Worm (Caenorhabditis elegans) whole organism, L1 larva: Measurements from ENCODE around the gene Y43B11AR.1.
A peak's percentile ranks its signal among the peaks of the same experiment; 100 is the strongest.

Source experiments
- C04F5.9 ChIP-seq: sonication (generic microtip); optimal IDR thresholded peaks from 2 replicates; lab custom pipeline; 2016; ENCODE audit warnings: missing genetic modification characterization, missing compliant biosample characterization
- C16A3.4 ChIP-seq: fragments of 150-350 bp; optimal IDR thresholded peaks from 2 replicates; lab custom pipeline; 2014; ENCODE audit warnings: missing biosample characterization, missing genetic modification characterization
- C34B4.2 ChIP-seq: sonication (generic microtip); optimal IDR thresholded peaks from 2 replicates; lab custom pipeline; 2017; ENCODE audit warnings: mild to moderate bottlenecking, missing genetic modification characterization, missing compliant biosample characterization
- F16B12.6 ChIP-seq: fragments of 150-350 bp; optimal IDR thresholded peaks from 2 replicates; lab custom pipeline; 2014; ENCODE audit warnings: missing biosample characterization, missing genetic modification characterization
- aha-1 ChIP-seq: fragments of 150-350 bp; optimal IDR thresholded peaks from 2 replicates; lab custom pipeline; 2014; ENCODE audit warnings: missing biosample characterization, missing genetic modification characterization
- alr-1 ChIP-seq: fragments of 200-800 bp; sonication (Bioruptor generic); optimal IDR thresholded peaks from 2 replicates; lab custom pipeline; 2018; ENCODE audit warnings: borderline replicate concordance, mild to moderate bottlenecking, missing genetic modification characterization, missing compliant biosample characterization
- aly-2 ChIP-seq: fragments of 150-350 bp; optimal IDR thresholded peaks from 2 replicates; lab custom pipeline; 2014; ENCODE audit warnings: missing biosample characterization, missing genetic modification characterization
- ama-1 ChIP-seq: fragments of 150-350 bp; optimal IDR thresholded peaks from 2 replicates; lab custom pipeline; 2014
- ceh-8 ChIP-seq: fragments of 200-800 bp; sonication (Bioruptor generic); optimal IDR thresholded peaks from 2 replicates; lab custom pipeline; 2018; ENCODE audit warnings: mild to moderate bottlenecking, missing genetic modification characterization, moderate library complexity, missing compliant biosample characterization
- ceh-82 ChIP-seq, 3 experiments: fragments of 150-350 bp in 1 of 3; sonication (generic microtip) in 2 of 3; optimal IDR thresholded peaks; 2 replicates each; lab custom pipeline; 2014 to 2017; ENCODE audit warnings: missing biosample characterization in 3 of 3, missing genetic modification characterization in 3 of 3
- ceh-88 ChIP-seq: fragments of 200-800 bp; sonication (Bioruptor generic); IDR thresholded peaks from 2 replicates; pipeline ENCODE4 v1.3.6; 2022; ENCODE audit warnings: missing genetic modification characterization, missing compliant biosample characterization
- ceh-90 ChIP-seq: sonication (generic microtip); optimal IDR thresholded peaks from 2 replicates; lab custom pipeline; 2016; ENCODE audit warnings: missing genetic modification characterization, missing compliant biosample characterization
- ces-1 ChIP-seq: fragments of 150-350 bp; optimal IDR thresholded peaks from 2 replicates; lab custom pipeline; 2014; ENCODE audit warnings: missing biosample characterization, missing genetic modification reagents, missing genetic modification characterization
- dsc-1 ChIP-seq: sonication (generic microtip); optimal IDR thresholded peaks from 2 replicates; lab custom pipeline; 2016; ENCODE audit warnings: mild to moderate bottlenecking, missing genetic modification characterization, missing compliant biosample characterization
- efl-1 ChIP-seq, 4 experiments: fragments of 150-350 bp; optimal IDR thresholded peaks in 3 of 4; peaks in 1 of 4; 1 replicate in 1 of 4; 2 replicates in 3 of 4; lab custom pipeline; 2014; ENCODE audit warnings: missing biosample characterization in 2 of 4, missing genetic modification characterization in 2 of 4, missing genetic modification reagents in 2 of 4
- efl-3 ChIP-seq: fragments of 200-800 bp; sonication (Bioruptor generic); optimal IDR thresholded peaks from 2 replicates; lab custom pipeline; 2018; ENCODE audit warnings: mild to moderate bottlenecking, missing genetic modification characterization, missing compliant biosample characterization
- egl-13 ChIP-seq: sonication (generic microtip); optimal IDR thresholded peaks from 2 replicates; lab custom pipeline; 2016; ENCODE audit warnings: missing genotype, missing genetic modification reagents, missing genetic modification characterization, missing compliant biosample characterization
- egl-27 ChIP-seq, 2 experiments: fragments of 150-350 bp in 1 of 2; sonication (generic microtip); optimal IDR thresholded peaks; 3 replicates each; lab custom pipeline; 2017 to 2018; ENCODE audit warnings: missing biosample characterization in 2 of 2, missing genetic modification characterization in 2 of 2, missing genetic modification reagents in 2 of 2
- elt-2 ChIP-seq: sonication (generic microtip); optimal IDR thresholded peaks from 2 replicates; lab custom pipeline; 2016; ENCODE audit warnings: missing genetic modification characterization, mild to moderate bottlenecking, inconsistent platforms, missing compliant biosample characterization, missing genetic modification reagents
- elt-3 ChIP-seq, 6 experiments: fragments of 150-350 bp in 1 of 6; sonication (generic microtip); optimal IDR thresholded peaks; 2 replicates each; lab custom pipeline; 2017 to 2018; ENCODE audit warnings: missing biosample characterization in 6 of 6, missing genetic modification characterization in 6 of 6, inconsistent platforms in 1 of 6
- ets-5 ChIP-seq: fragments of 200-800 bp; sonication (Bioruptor generic); IDR thresholded peaks from 2 replicates; pipeline ENCODE4 v1.3.6; 2022; ENCODE audit warnings: missing genetic modification characterization, missing compliant biosample characterization
- fkh-8 ChIP-seq: sonication (generic microtip); optimal IDR thresholded peaks from 2 replicates; lab custom pipeline; 2016; ENCODE audit warnings: mild to moderate bottlenecking, missing genetic modification characterization, missing compliant biosample characterization
- hlh-17 ChIP-seq: fragments of 200-800 bp; sonication (Bioruptor generic); optimal IDR thresholded peaks from 2 replicates; lab custom pipeline; 2018; ENCODE audit warnings: missing genetic modification characterization, mild to moderate bottlenecking, missing compliant biosample characterization, moderate library complexity, borderline replicate concordance
- hlh-4 ChIP-seq: sonication (generic microtip); optimal IDR thresholded peaks from 2 replicates; lab custom pipeline; 2016; ENCODE audit warnings: mild to moderate bottlenecking, missing genetic modification characterization, missing compliant biosample characterization
- hpl-2 ChIP-seq: fragments of 150-350 bp; optimal IDR thresholded peaks from 2 replicates; lab custom pipeline; 2014; ENCODE audit warnings: missing biosample characterization, missing genetic modification reagents, missing genetic modification characterization
- lin-13 ChIP-seq: fragments of 150-350 bp; optimal IDR thresholded peaks from 2 replicates; lab custom pipeline; 2014; ENCODE audit warnings: missing biosample characterization, missing genetic modification reagents, missing genetic modification characterization
- lin-14 ChIP-seq: fragments of 200-800 bp; sonication (Bioruptor generic); optimal IDR thresholded peaks from 2 replicates; lab custom pipeline; 2018; ENCODE audit warnings: mild to moderate bottlenecking, missing genetic modification characterization, moderate library complexity, missing compliant biosample characterization
- lin-15B ChIP-seq: fragments of 150-350 bp; sonication (generic microtip); optimal IDR thresholded peaks from 3 replicates; lab custom pipeline; 2014; ENCODE audit warnings: missing biosample characterization, missing genetic modification characterization
- lin-39 ChIP-seq: fragments of 150-350 bp; optimal IDR thresholded peaks from 2 replicates; lab custom pipeline; 2014; ENCODE audit warnings: missing biosample characterization, missing genetic modification reagents, missing genetic modification characterization
- lir-3 ChIP-seq: sonication (generic microtip); optimal IDR thresholded peaks from 2 replicates; lab custom pipeline; 2016; ENCODE audit warnings: mild to moderate bottlenecking, missing genetic modification characterization, moderate library complexity, missing compliant biosample characterization; ENCODE audit not compliant: poor library complexity
- mab-9 ChIP-seq: fragments of 200-800 bp; sonication (Bioruptor generic); IDR thresholded peaks from 2 replicates; pipeline ENCODE4 v1.3.6; 2022; ENCODE audit warnings: missing genetic modification reagents, missing genetic modification characterization, missing compliant biosample characterization
- mdl-1 ChIP-seq, 2 experiments: fragments of 150-350 bp; optimal IDR thresholded peaks; 2 replicates each; lab custom pipeline; 2014 to 2017; ENCODE audit warnings: missing biosample characterization in 2 of 2, missing genetic modification characterization in 2 of 2, inconsistent platforms in 1 of 2
- mef-2 ChIP-seq: fragments of 150-350 bp; optimal IDR thresholded peaks from 2 replicates; lab custom pipeline; 2014; ENCODE audit warnings: missing biosample characterization, missing genetic modification characterization
- mep-1 ChIP-seq: fragments of 150-350 bp; optimal IDR thresholded peaks from 2 replicates; lab custom pipeline; 2014; ENCODE audit warnings: missing biosample characterization, missing genetic modification characterization
- nhr-11 ChIP-seq: fragments of 150-350 bp; optimal IDR thresholded peaks from 2 replicates; lab custom pipeline; 2014; ENCODE audit warnings: missing biosample characterization, missing genetic modification characterization
- nhr-12 ChIP-seq: sonication (generic microtip); optimal IDR thresholded peaks from 2 replicates; lab custom pipeline; 2017; ENCODE audit warnings: missing biosample characterization, missing genetic modification characterization
- nhr-19 ChIP-seq: fragments of 200-800 bp; sonication (Bioruptor generic); conservative IDR thresholded peaks from 2 replicates; pipeline ENCODE4 v1.3.6; 2022; ENCODE audit warnings: missing genetic modification characterization, missing compliant biosample characterization
- nhr-71 ChIP-seq: sonication (generic microtip); optimal IDR thresholded peaks from 2 replicates; lab custom pipeline; 2016; ENCODE audit warnings: mild to moderate bottlenecking, missing genetic modification characterization, moderate library complexity, missing compliant biosample characterization
- nhr-84 ChIP-seq: sonication (generic microtip); optimal IDR thresholded peaks from 2 replicates; lab custom pipeline; 2017; ENCODE audit warnings: missing biosample characterization, missing genetic modification characterization
- nhr-85 ChIP-seq: sonication (generic microtip); peaks from one replicate; lab custom pipeline; 2016; ENCODE audit warnings: missing genetic modification characterization, inconsistent platforms, missing compliant biosample characterization
- pag-3 ChIP-seq: sonication (generic microtip); optimal IDR thresholded peaks from 2 replicates; lab custom pipeline; 2017; ENCODE audit warnings: missing genetic modification characterization, mild to moderate bottlenecking, missing compliant biosample characterization, antibody characterized with exemption, borderline replicate concordance; ENCODE audit not compliant: insufficient read depth
- pqm-1 ChIP-seq: sonication (generic microtip); optimal IDR thresholded peaks from 3 replicates; lab custom pipeline; 2017; ENCODE audit warnings: missing biosample characterization, missing genetic modification characterization
- snu-23 ChIP-seq: sonication (generic microtip); optimal IDR thresholded peaks from 2 replicates; lab custom pipeline; 2016; ENCODE audit warnings: missing genetic modification characterization, missing compliant biosample characterization
- tlp-1 ChIP-seq: fragments of 150-350 bp; optimal IDR thresholded peaks from 2 replicates; lab custom pipeline; 2014; ENCODE audit warnings: missing biosample characterization, missing genetic modification characterization
- unc-130 ChIP-seq: fragments of 150-350 bp; optimal IDR thresholded peaks from 2 replicates; lab custom pipeline; 2017; ENCODE audit warnings: missing biosample characterization, missing genetic modification characterization, inconsistent platforms
- unc-30 ChIP-seq: sonication (generic microtip); optimal IDR thresholded peaks from 2 replicates; lab custom pipeline; 2017; ENCODE audit warnings: missing biosample characterization, missing genetic modification characterization
- unc-86 ChIP-seq: sonication (generic microtip); optimal IDR thresholded peaks from 2 replicates; lab custom pipeline; 2016; ENCODE audit warnings: missing genetic modification characterization, missing compliant biosample characterization
- unc-98 ChIP-seq: fragments of 200-800 bp; sonication (Bioruptor generic); IDR thresholded peaks from 2 replicates; pipeline ENCODE4 v1.3.6; 2022; ENCODE audit warnings: missing genetic modification characterization, missing compliant biosample characterization
- vab-15 ChIP-seq: sonication (generic microtip); optimal IDR thresholded peaks from 2 replicates; lab custom pipeline; 2017; ENCODE audit warnings: missing genotype, mild to moderate bottlenecking, missing genetic modification characterization, missing compliant biosample characterization
- zag-1 ChIP-seq: fragments of 150-350 bp; optimal IDR thresholded peaks from 2 replicates; lab custom pipeline; 2014; ENCODE audit warnings: missing biosample characterization, missing genetic modification characterization
- ztf-11 ChIP-seq, 2 experiments: sonication (generic microtip); optimal IDR thresholded peaks; 2 replicates each; lab custom pipeline; 2016 to 2017; ENCODE audit warnings: missing genetic modification characterization in 2 of 2, missing biosample characterization in 1 of 2, missing compliant biosample characterization in 1 of 2

Y43B11AR.1 gene

ce11 chrIV:7103211-7103679 lies 21.9 kb downstream of the Y43B11AR.1 start, which contains the start of the genes rde-8 and ZC477.3 (continued):
- no peak for TF ChIP-seq egl-27 (tag; optimal IDR thresholded peaks at IDR 0.05; lab: Kevin White, UChicago)
- peak; percentile 35 for TF ChIP-seq efl-3 (GFP tag; lab: Kevin White, UChicago)
- no peak for TF ChIP-seq C04F5.9
- no peak for TF ChIP-seq ceh-90 (tag; lab: Kevin White, UChicago)
- TF ChIP-seq unc-86 (tag; lab: Kevin White, UChicago), result peak; percentile 78
- TF ChIP-seq lin-13, result peak; percentile 34
- TF ChIP-seq mef-2 (tag; lab: Kevin White, UChicago), result no peak
- TF ChIP-seq pag-3, result no peak
- TF ChIP-seq efl-1 (optimal IDR thresholded peaks at IDR 0.05; lab: Kevin White, UChicago), result peak; percentile 76 to 83
- peak; percentile 76 to 97 for TF ChIP-seq efl-1 (GFP tag; optimal IDR thresholded peaks at IDR 0.05 in 1 of 2; lab: Kevin White, UChicago)
- peak; percentile 90 for TF ChIP-seq snu-23
- TF ChIP-seq lir-3, result peak; percentile 9
- no peak for TF ChIP-seq nhr-84
- TF ChIP-seq aly-2 (tag; lab: Kevin White, UChicago), result peak; percentile 57
- TF ChIP-seq mdl-1 (tag; optimal IDR thresholded peaks at IDR 0.05; lab: Kevin White, UChicago), result peak in 1 of 2 experiments; percentile 62
- TF ChIP-seq unc-98 (GFP tag; lab: Robert Waterston, UW), result no peak
- no peak for TF ChIP-seq nhr-12 (tag; lab: Kevin White, UChicago)
- TF ChIP-seq lin-15B (tag; lab: Kevin White, UChicago), result peak; percentile 44
- TF ChIP-seq mab-9, result peak; percentile 23; the same call in 1 of the 2 replicates
- no peak for TF ChIP-seq vab-15
- TF ChIP-seq ceh-82 (tag; optimal IDR thresholded peaks at IDR 0.05; lab: Kevin White, UChicago), result peak; percentile 46 to 85 (median 55)
- TF ChIP-seq egl-13 (tag; lab: Kevin White, UChicago), result peak; percentile 57
- TF ChIP-seq C16A3.4, result peak; percentile 71
- peak; percentile 38 for TF ChIP-seq ceh-88 (GFP tag; lab: Robert Waterston, UW)
- no peak for TF ChIP-seq hpl-2 (GFP tag; lab: Kevin White, UChicago)
- TF ChIP-seq ceh-8 (GFP tag; lab: Kevin White, UChicago), result no peak
- no peak for TF ChIP-seq ets-5 (GFP tag; lab: Robert Waterston, UW)
- peak; percentile 68 for TF ChIP-seq nhr-85
- TF ChIP-seq ztf-11 (tag; optimal IDR thresholded peaks at IDR 0.05; lab: Kevin White, UChicago), result peak in 1 of 2 experiments; percentile 19
- TF ChIP-seq pqm-1 (tag; lab: Kevin White, UChicago), result no peak
- TF ChIP-seq unc-130 (tag; lab: Kevin White, UChicago), result peak; percentile 67
- no peak for TF ChIP-seq ces-1
- TF ChIP-seq aha-1 (tag; lab: Kevin White, UChicago), result no peak
- TF ChIP-seq tlp-1 (tag; lab: Kevin White, UChicago), result no peak
- no peak for TF ChIP-seq hlh-17
- TF ChIP-seq alr-1 (tag; lab: Kevin White, UChicago), result no peak
- no peak for TF ChIP-seq hlh-4 (tag; lab: Kevin White, UChicago)
- TF ChIP-seq elt-2, result peak; percentile 52
- peak; percentile 48 for TF ChIP-seq fkh-8
- TF ChIP-seq ama-1 (lab: Kevin White, UChicago), result peak; percentile 17
- no peak for TF ChIP-seq lin-14 (GFP tag; lab: Kevin White, UChicago)
- TF ChIP-seq nhr-11 (tag; lab: Kevin White, UChicago), result peak; percentile 37

ce11 chrIV:7107893-7108292 lies 26.6 kb downstream of the Y43B11AR.1 start, which contains the start of gene ZC477.2:
ZC477.2 (plus strand) TSS chrIV:7108193.
- TF ChIP-seq ama-1 (lab: Kevin White, UChicago) (no peak), nhr-11 (tag; lab: Kevin White, UChicago) (no peak), ets-5 (GFP tag; lab: Robert Waterston, UW) (no peak), hpl-2 (GFP tag; lab: Kevin White, UChicago) (no peak), C34B4.2 (no peak), elt-3 (tag; optimal IDR thresholded peaks at IDR 0.05; lab: Kevin White, UChicago) (no peak), zag-1 (tag; lab: Kevin White, UChicago) (no peak), nhr-71 (no peak), lin-39 (no peak), F16B12.6 (tag; lab: Kevin White, UChicago) (no peak), vab-15 (no peak), dsc-1 (tag; lab: Kevin White, UChicago) (no peak), unc-30 (tag; lab: Kevin White, UChicago) (no peak), pag-3 (no peak), nhr-19 (GFP tag; lab: Robert Waterston, UW) (no peak), mep-1 (tag; lab: Kevin White, UChicago) (no peak)
